Worm (Caenorhabditis elegans): ENCODE results near the gene irg-5.

- TF ChIP-seq ama-1 (optimal IDR thresholded peaks at IDR 0.05) (no peak), nhr-10 (tag; optimal IDR thresholded peaks at IDR 0.05) (no peak), ztf-11 (tag; optimal IDR thresholded peaks at IDR 0.05) (no peak), ZK546.5 (tag; optimal IDR thresholded peaks at IDR 0.05) (no peak), fos-1 (tag; optimal IDR thresholded peaks at IDR 0.05) (no peak), lsy-2 (tag; optimal IDR thresholded peaks at IDR 0.05) (no peak), nhr-77 (tag; optimal IDR thresholded peaks at IDR 0.05) (no peak)
Measured at ce11 chrV:13768388-13768787, 30.1 kb upstream of the irg-5 start, which contains the start of gene F20G2.3.
